Worm (Caenorhabditis elegans): Measurements from ENCODE around the gene K07C5.2.
A peak's percentile ranks its signal among the peaks of the same experiment; 100 is the strongest.
"Not testable (repeated sequence)": the region's sequence is repeated elsewhere in the genome, so short reads cannot be mapped to it uniquely, and the experiment has no call there.

K07C5.2 gene

ce11 chrV:10332012-10332411 is 7.3 kb upstream of the K07C5.2 start, which contains the start of gene crm-1:
Gene crm-1 (minus strand): TSS chrV:10332112.
- TF ChIP-seq W03F9.2 (tag; optimal IDR thresholded peaks at IDR 0.05): no peak
- no peak for TF ChIP-seq him-1 (tag; optimal IDR thresholded peaks at IDR 0.05)
- no peak for TF ChIP-seq dao-5 (tag; optimal IDR thresholded peaks at IDR 0.05)

- no peak for TF ChIP-seq W03F9.2 (tag; optimal IDR thresholded peaks at IDR 0.05)
- no peak for TF ChIP-seq him-1 (tag; optimal IDR thresholded peaks at IDR 0.05)
- TF ChIP-seq dao-5 (tag; optimal IDR thresholded peaks at IDR 0.05): no peak
These were observed 5.5 kb upstream of the K07C5.2 start for ce11 chrV:10333843-10334242.

ce11 chrV:10338305-10338992 is 851 bp upstream of the K07C5.2 start, which contains the start of gene arx-2:
Gene arx-2 (minus strand): TSS chrV:10338355.
- peak; percentile 90 for TF ChIP-seq W03F9.2 (tag; optimal IDR thresholded peaks at IDR 0.05)
- TF ChIP-seq dao-5 (tag; optimal IDR thresholded peaks at IDR 0.05): no peak

DNA sequence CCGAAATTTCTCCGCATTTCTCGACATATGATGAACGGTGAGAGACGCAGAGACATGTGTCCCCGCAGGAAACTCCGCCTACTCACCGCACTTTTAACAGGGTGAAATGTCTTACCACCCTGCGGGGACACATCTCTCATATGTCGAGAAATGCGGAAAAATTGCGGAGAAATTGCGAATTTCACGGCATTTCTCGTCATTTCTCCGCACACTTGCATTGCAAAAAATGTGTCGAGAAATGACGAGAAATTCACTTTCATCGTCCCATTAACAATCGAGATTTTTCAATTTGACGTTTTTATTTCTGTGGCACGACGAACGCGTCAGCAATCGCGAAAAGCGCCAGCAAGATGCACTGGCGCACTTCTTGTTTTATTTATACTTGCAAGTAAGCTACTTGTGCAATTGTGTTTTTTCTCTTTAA is 2.6 kb downstream of the K07C5.2 start, which contains the start of gene K07C5.13:
K07C5.13 (plus strand) TSS at position 151 of the 424 bp plus-strand sequence.
- not testable (repeated sequence) for TF ChIP-seq dao-5, W03F9.2, him-1 (tag; optimal IDR thresholded peaks at IDR 0.05)

- no peak for TF ChIP-seq W03F9.2 (tag; optimal IDR thresholded peaks at IDR 0.05)
- no peak for TF ChIP-seq him-1 (tag; optimal IDR thresholded peaks at IDR 0.05)
- no peak for TF ChIP-seq dao-5 (tag; optimal IDR thresholded peaks at IDR 0.05)
These were observed 3.6 kb downstream of the K07C5.2 start, which contains the start of gene K07C5.3 for ce11 chrV:10342904-10343303. Gene K07C5.3 (plus strand): TSS chrV:10343032.

- TF ChIP-seq dao-5 (tag; optimal IDR thresholded peaks at IDR 0.05) (no peak), W03F9.2 (tag; optimal IDR thresholded peaks at IDR 0.05) (no peak), him-1 (tag; optimal IDR thresholded peaks at IDR 0.05) (no peak)
These were observed 10.8 kb downstream of the K07C5.2 start, which contains the start of gene K07C5.9 for ce11 chrV:10350054-10350453. Gene K07C5.9 (minus strand): TSS chrV:10350154.

ce11 chrV:10352928-10353427 is 13.7 kb downstream of the K07C5.2 start, which contains the start of gene nol-56:
Gene nol-56 (minus strand): TSS chrV:10352978.
- TF ChIP-seq him-1 (tag; optimal IDR thresholded peaks at IDR 0.05) (peak; percentile 28), W03F9.2 (tag; optimal IDR thresholded peaks at IDR 0.05) (peak; percentile 93), dao-5 (tag; optimal IDR thresholded peaks at IDR 0.05) (no peak)

DNA sequence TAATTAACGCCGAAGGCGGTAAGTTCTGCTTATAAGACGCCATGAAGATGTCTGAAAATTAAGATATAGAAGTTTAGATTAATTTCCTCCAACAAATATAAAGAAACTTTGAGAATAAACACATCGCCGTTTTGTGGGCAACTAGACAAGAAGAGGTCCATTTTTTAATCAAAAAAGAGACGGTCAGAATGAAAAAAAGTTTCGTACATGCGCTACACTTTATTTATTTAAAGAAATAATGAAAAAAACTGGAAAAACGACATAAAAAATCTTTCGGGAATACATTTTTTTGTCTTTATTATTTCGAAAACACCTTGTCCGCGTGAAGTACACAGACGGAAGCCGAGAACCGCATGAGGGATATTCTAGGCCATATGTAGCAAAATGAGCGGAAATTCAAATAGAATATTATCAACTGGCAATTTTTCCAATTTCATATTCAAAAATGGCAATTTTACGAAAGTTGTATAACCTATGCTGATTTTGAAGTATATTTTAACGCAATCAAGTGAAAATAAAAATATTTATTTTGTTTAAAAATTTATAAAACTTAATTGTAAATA is 16.6 kb downstream of the K07C5.2 start, which contains the start of gene sluh-7:
sluh-7 (minus strand) TSS at position 51 of the 563 bp plus-strand sequence.
- TF ChIP-seq W03F9.2 (tag; optimal IDR thresholded peaks at IDR 0.05): peak; percentile 86
- no peak for TF ChIP-seq dao-5 (tag; optimal IDR thresholded peaks at IDR 0.05)
- peak; percentile 32 for TF ChIP-seq him-1 (tag; optimal IDR thresholded peaks at IDR 0.05)

DNA sequence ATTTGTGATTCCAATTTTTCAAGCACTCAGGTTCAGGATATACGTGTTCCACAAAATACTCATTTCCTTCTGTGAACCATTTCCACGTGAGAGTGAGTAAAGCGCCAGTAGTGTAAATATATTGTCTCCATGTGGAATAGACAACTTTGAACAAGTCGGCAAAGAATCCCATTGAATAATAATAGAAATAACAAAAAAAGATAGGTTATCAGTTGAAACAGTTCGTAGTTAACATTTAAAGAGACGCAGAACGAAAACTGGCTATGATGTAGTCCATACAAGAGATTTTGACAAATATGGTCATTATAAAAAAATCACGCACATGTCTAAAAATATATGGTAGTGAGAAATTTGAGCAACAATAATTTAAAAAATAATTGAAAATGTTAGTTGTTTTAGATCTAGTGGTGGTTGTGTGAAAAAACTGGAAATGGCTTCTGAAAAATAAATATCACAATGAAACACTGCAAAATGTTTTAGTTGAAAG is 18.2 kb downstream of the K07C5.2 start, which contains the start of gene ceeh-2:
ceeh-2 (minus strand) TSS at position 437 of the 487 bp plus-strand sequence.
- TF ChIP-seq him-1 (tag; optimal IDR thresholded peaks at IDR 0.05): no peak
- no peak for TF ChIP-seq dao-5 (tag; optimal IDR thresholded peaks at IDR 0.05)
- TF ChIP-seq W03F9.2 (tag; optimal IDR thresholded peaks at IDR 0.05): no peak

DNA sequence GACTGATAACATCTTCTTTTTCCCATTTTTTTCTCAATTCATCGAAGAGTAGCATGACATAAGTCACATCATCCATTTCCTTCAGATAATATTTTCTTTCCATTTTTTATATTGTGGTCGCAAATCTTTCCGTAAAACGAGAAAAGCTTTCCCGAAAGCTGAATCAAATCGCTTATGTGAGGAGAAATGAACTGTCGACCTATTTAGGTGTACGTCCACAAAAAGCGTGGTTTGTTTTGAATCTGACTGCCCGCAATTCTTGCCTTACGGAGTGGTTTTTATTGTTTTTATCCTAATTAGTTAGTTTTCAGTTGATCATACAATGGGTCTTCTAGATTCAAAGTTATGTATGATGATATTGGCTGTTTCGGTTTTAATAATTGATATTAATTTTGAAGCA is 18.9 kb downstream of the K07C5.2 start, which contains the start of gene ttll-15:
ttll-15 (plus strand) TSS at position 301 of the 400 bp plus-strand sequence.
- no peak for TF ChIP-seq dao-5 (tag; optimal IDR thresholded peaks at IDR 0.05)

DNA sequence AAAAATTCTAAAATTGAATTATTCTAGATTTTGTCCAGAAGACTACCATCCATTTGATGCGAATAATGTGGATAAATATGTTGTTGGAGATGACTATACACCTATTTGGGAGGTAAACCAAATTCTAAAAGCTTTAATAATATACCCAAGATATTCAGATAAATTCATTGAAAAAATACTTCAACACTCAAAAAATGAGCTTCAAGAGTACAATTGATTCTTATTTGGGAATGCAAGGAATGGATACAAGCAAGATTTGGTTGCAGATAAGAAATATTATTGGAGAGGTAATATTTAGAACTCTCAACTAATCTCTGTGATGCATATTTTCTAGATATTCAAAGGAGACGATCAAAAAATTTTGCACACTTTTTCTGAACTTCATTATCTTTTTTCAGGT is 20.9 kb downstream of the K07C5.2 start:
- TF ChIP-seq W03F9.2 (tag; optimal IDR thresholded peaks at IDR 0.05) (no peak), him-1 (tag; optimal IDR thresholded peaks at IDR 0.05) (no peak), dao-5 (tag; optimal IDR thresholded peaks at IDR 0.05) (no peak)

DNA sequence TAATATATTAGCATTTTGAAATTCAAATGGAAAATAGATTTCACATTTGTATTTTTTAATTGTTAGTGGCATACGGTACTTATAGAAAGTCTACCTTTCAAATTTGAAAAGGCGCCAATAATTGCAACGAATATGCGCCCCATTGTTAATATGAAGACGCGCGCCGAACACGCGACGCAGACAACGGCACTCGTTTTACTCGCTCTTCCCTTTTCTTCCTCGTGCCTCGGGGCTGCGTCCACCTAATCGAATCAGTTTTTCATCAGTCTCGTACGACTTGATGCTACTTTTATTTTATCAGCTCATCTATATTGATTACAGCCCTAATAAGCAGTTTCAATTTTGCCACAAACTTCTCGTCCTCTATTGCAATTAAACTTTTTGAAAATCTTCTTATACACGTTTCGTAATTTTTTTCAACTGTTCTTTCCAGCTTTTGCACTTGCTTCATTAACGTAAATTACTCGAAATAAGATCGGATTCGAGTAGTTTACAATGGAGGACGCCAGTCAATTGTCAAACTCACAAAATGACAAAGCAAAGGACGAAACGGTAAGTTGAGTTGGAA is 22.6 kb downstream of the K07C5.2 start, which contains the start of gene cash-1:
cash-1 (plus strand) TSS at position 432 of the 568 bp plus-strand sequence.
- TF ChIP-seq W03F9.2 (tag; optimal IDR thresholded peaks at IDR 0.05) (peak; percentile 73), dao-5 (tag; optimal IDR thresholded peaks at IDR 0.05) (no peak)

DNA sequence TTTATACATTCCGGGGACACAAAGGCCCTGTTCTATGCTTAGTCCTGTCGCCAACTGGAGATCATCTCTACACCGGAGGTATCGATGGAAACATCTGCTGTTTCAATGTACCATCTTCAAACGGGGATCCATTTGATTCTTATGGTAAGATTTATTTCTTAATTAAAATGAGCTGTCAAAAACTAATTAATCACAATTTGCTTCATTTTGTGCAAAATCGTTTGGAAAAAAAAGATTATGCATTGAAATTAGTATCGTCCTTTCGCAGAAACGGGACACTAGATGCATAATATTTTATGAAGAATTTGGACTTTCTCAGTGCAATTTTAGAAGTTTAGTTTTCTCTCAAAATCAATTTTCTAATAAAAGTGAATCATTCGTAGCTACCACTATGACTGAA is 24.5 kb downstream of the K07C5.2 start:
- TF ChIP-seq him-1 (tag; optimal IDR thresholded peaks at IDR 0.05) (no peak), W03F9.2 (tag; optimal IDR thresholded peaks at IDR 0.05) (no peak), dao-5 (tag; optimal IDR thresholded peaks at IDR 0.05) (no peak)

All from whole organism, L4/young adult.